Worm (Caenorhabditis elegans): ENCODE data around the gene T04F8.3.

ce11 chrX:11638987-11639386, 19.4 kb upstream of the T04F8.3 start:
- no peak for TF ChIP-seq zag-1 (tag; optimal IDR thresholded peaks at IDR 0.05)
- TF ChIP-seq egl-27 (tag; optimal IDR thresholded peaks at IDR 0.05) = no peak
- no peak for TF ChIP-seq mdl-1 (tag; optimal IDR thresholded peaks at IDR 0.05)
- no peak for TF ChIP-seq lin-39 (tag; optimal IDR thresholded peaks at IDR 0.05)
- TF ChIP-seq jun-1 (tag; optimal IDR thresholded peaks at IDR 0.05) = no peak
